Comparison of ENCODE assay signal across 1 worm cellular context in the genomic region with DNA sequence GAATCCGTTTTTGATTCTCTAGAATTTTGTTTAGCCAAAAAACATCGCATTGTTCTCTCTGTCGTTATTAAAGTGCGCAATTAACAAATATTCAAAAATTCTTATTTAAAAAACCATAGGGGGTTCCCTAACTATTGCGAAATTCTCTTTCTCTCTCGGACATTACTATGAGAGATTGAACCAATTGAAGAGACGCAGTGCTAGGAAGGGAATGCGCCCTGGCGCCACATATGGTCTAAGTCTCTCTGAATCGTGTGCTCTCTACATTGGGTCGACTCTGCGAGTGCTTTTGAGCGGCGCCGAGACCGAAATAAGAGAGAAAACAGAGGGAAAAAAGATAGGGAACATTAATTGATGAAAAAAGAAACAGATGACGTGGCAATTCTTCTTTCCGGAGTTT.
TF ChIP-seq lines count a peak whose summit lies in the region.

No protein-coding gene starts in this region.

TF ChIP-seq in whole organism, L1 larva, 84 proteins besides CTCF, POLR2A, EP300 and RAD21 (continued from another document):
- TF ChIP-seq fos-1 (tag; optimal IDR thresholded peaks at IDR 0.05; lab: Kevin White, UChicago) (no peak), hpl-2 (GFP tag; optimal IDR thresholded peaks at IDR 0.05; lab: Kevin White, UChicago) (peak; percentile 50), jun-1 (tag; optimal IDR thresholded peaks at IDR 0.05; lab: Kevin White, UChicago) (peak; percentile 25), ceh-82 (tag; optimal IDR thresholded peaks at IDR 0.05; lab: Kevin White, UChicago) (peak; percentile 47 to 78 (median 78)), F16B12.6 (tag; optimal IDR thresholded peaks at IDR 0.05; lab: Kevin White, UChicago) (peak; percentile 18), lsy-2 (tag; optimal IDR thresholded peaks at IDR 0.05; lab: Kevin White, UChicago) (peak; percentile 65 to 68), tbx-2 (tag; optimal IDR thresholded peaks at IDR 0.05; lab: Kevin White, UChicago) (peak; percentile 71), efl-1 (optimal IDR thresholded peaks at IDR 0.05; lab: Kevin White, UChicago) (peak; percentile 67 to 76), efl-1 (GFP tag; optimal IDR thresholded peaks at IDR 0.05 in 1 of 2; lab: Kevin White, UChicago) (peak; percentile 42 to 88), nhr-85 (tag; lab: Kevin White, UChicago) (no peak), efl-3 (GFP tag; optimal IDR thresholded peaks at IDR 0.05; lab: Kevin White, UChicago) (no peak), fkh-10 (GFP tag; optimal IDR thresholded peaks at IDR 0.05; lab: Kevin White, UChicago) (no peak), zag-1 (tag; optimal IDR thresholded peaks at IDR 0.05; lab: Kevin White, UChicago) (no peak), pag-3 (tag; optimal IDR thresholded peaks at IDR 0.05; lab: Kevin White, UChicago; ENCODE audit: borderline replicate concordance, insufficient read depth) (no peak), ztf-4 (tag; optimal IDR thresholded peaks at IDR 0.05; lab: Kevin White, UChicago) (peak; percentile 14), lin-14 (GFP tag; optimal IDR thresholded peaks at IDR 0.05; lab: Kevin White, UChicago) (peak; percentile 96), C34B4.2 (tag; optimal IDR thresholded peaks at IDR 0.05; lab: Kevin White, UChicago) (no peak), ama-1 (optimal IDR thresholded peaks at IDR 0.05; lab: Kevin White, UChicago) (peak; percentile 19), nhr-76 (tag; optimal IDR thresholded peaks at IDR 0.05; lab: Kevin White, UChicago) (no peak), ceh-88 (GFP tag; IDR thresholded peaks at IDR 0.05; lab: Robert Waterston, UW) (no peak), grh-1 (GFP tag; IDR thresholded peaks at IDR 0.05; lab: Robert Waterston, UW) (no peak), ceh-8 (GFP tag; optimal IDR thresholded peaks at IDR 0.05; lab: Kevin White, UChicago) (peak; percentile 1)
